Worm (Caenorhabditis elegans): ENCODE measurements around the gene F38B2.3.

DNA sequence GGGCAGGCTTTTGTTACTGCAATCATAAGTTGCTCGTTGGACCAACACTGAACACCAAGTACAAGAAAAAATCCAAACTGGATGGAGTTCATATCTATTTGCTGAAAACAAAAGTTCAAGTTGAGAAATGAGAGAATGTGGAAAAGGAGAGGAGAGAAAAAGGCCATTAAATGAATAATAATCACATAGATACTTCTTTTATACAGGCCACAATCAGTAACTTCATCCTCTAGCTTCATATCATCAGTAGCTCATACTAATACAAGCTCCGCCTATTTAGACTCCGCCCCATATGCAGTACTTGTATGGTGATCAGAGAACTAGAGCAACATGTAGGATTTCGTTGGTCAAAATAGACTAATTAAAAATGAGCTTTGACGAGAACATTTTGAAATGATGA, 6.9 kb downstream of the F38B2.3 start, which contains the start of gene F38B2.2:
- no peak for TF ChIP-seq egl-27 (tag; optimal IDR thresholded peaks at IDR 0.05)
- no peak for TF ChIP-seq ztf-11 (tag; optimal IDR thresholded peaks at IDR 0.05)
- TF ChIP-seq zag-1 (tag; optimal IDR thresholded peaks at IDR 0.05): no peak
- no peak for TF ChIP-seq cey-2 (tag; optimal IDR thresholded peaks at IDR 0.05; ENCODE audit: borderline replicate concordance, insufficient read depth)
- no peak for TF ChIP-seq unc-39 (tag; optimal IDR thresholded peaks at IDR 0.05)
- no peak for TF ChIP-seq fos-1 (tag; optimal IDR thresholded peaks at IDR 0.05)
- TF ChIP-seq mxl-3 (GFP tag; optimal IDR thresholded peaks at IDR 0.05): no peak
- no peak for TF ChIP-seq lin-15B (tag; optimal IDR thresholded peaks at IDR 0.05)
- no peak for TF ChIP-seq nhr-6 (tag; optimal IDR thresholded peaks at IDR 0.05)
- no peak for TF ChIP-seq T20F7.1 (GFP tag; optimal IDR thresholded peaks at IDR 0.05)
- no peak for TF ChIP-seq snpc-4 (tag; optimal IDR thresholded peaks at IDR 0.05)
- no peak for TF ChIP-seq lin-29 (GFP tag; IDR thresholded peaks at IDR 0.05)
- no peak for TF ChIP-seq daf-12 (tag; optimal IDR thresholded peaks at IDR 0.05)

Measured in whole organism, L4 larva.